Fruit fly (Drosophila melanogaster): ENCODE results near the gene CG11267.

CG11267 gene

dm6 chr3L:13017803-13018324 lies 2.0 kb downstream of the CG11267 start, which contains the start of the genes mRpL20 and Icmt:
TSS of gene mRpL20 (minus strand) at chr3L:13017867.
TSS of gene Icmt (plus strand) at chr3L:13018266.
- TF ChIP-seq Hnf4 (GFP tag; optimal IDR thresholded peaks at IDR 0.05) (peak; percentile 93), sv (GFP tag; optimal IDR thresholded peaks at IDR 0.05) (peak; percentile 76), usp (GFP tag; optimal IDR thresholded peaks at IDR 0.05) (no peak), dsf (GFP tag; optimal IDR thresholded peaks at IDR 0.05; ENCODE audit: borderline replicate concordance) (peak; percentile 83), Vsx2 (GFP tag; optimal IDR thresholded peaks at IDR 0.05; ENCODE audit: partially characterized antibody) (no peak), Dif (GFP tag; optimal IDR thresholded peaks at IDR 0.05; ENCODE audit: partially characterized antibody) (no peak), pan (optimal IDR thresholded peaks at IDR 0.05) (no peak), Dfd (GFP tag; optimal IDR thresholded peaks at IDR 0.05) (peak; percentile 79), CG32264 (GFP tag; optimal IDR thresholded peaks at IDR 0.05) (peak; percentile 51), woc (GFP tag; optimal IDR thresholded peaks at IDR 0.05) (peak; percentile 72), Jra (GFP tag; optimal IDR thresholded peaks at IDR 0.05) (peak; percentile 84), foxo (GFP tag; optimal IDR thresholded peaks at IDR 0.05) (peak in 1 of 2 experiments; percentile 97), tai (GFP tag; optimal IDR thresholded peaks at IDR 0.05) (peak; percentile 89), GATAd (GFP tag; optimal IDR thresholded peaks at IDR 0.05) (peak; percentile 51), Sp1 (GFP tag; optimal IDR thresholded peaks at IDR 0.05) (peak; percentile 97), Mio (GFP tag; optimal IDR thresholded peaks at IDR 0.05) (no peak), br (GFP tag; optimal IDR thresholded peaks at IDR 0.05) (peak; percentile 71), HLH106 (tag; optimal IDR thresholded peaks at IDR 0.05) (peak; percentile 97), brk (GFP tag; optimal IDR thresholded peaks at IDR 0.05) (peak; percentile 83), dmrt93B (GFP tag; optimal IDR thresholded peaks at IDR 0.05) (peak; percentile 77), h (GFP tag; optimal IDR thresholded peaks at IDR 0.05) (peak; percentile 89), jim (GFP tag; optimal IDR thresholded peaks at IDR 0.05) (no peak), CrebA (GFP tag; optimal IDR thresholded peaks at IDR 0.05; ENCODE audit: borderline replicate concordance) (no peak), lola (GFP tag; optimal IDR thresholded peaks at IDR 0.05) (no peak), psq (GFP tag; optimal IDR thresholded peaks at IDR 0.05) (peak; percentile 93), ey (GFP tag; optimal IDR thresholded peaks at IDR 0.05) (peak; percentile 69), Hr78 (GFP tag; optimal IDR thresholded peaks at IDR 0.05) (no peak), CG9705 (GFP tag; optimal IDR thresholded peaks at IDR 0.05) (peak; percentile 75), Hr83 (GFP tag; optimal IDR thresholded peaks at IDR 0.05; ENCODE audit: poor library complexity, severe bottlenecking) (peak; percentile 55), sage (GFP tag; optimal IDR thresholded peaks at IDR 0.05) (peak; percentile 76), OdsH (GFP tag; optimal IDR thresholded peaks at IDR 0.05) (peak; percentile 93), fru (GFP tag; optimal IDR thresholded peaks at IDR 0.05) (peak; percentile 89), Myc (optimal IDR thresholded peaks at IDR 0.05) (no peak), dl (GFP tag; optimal IDR thresholded peaks at IDR 0.05; ENCODE audit: insufficient read depth in 1 of 2, partially characterized antibody in 2 of 2) (no peak), Rel (GFP tag; optimal IDR thresholded peaks at IDR 0.05) (peak; percentile 3), Rel (tag; optimal IDR thresholded peaks at IDR 0.05) (peak; percentile 85), rgr (GFP tag; optimal IDR thresholded peaks at IDR 0.05) (peak; percentile 94), Abd-B (GFP tag; optimal IDR thresholded peaks at IDR 0.05) (no peak), N (GFP tag; optimal IDR thresholded peaks at IDR 0.05) (no peak)

dm6 chr3L:13019249-13019956 lies 3.6 kb downstream of the CG11267 start:
- TF ChIP-seq Dif (GFP tag; optimal IDR thresholded peaks at IDR 0.05; ENCODE audit: partially characterized antibody) (no peak), Jra (GFP tag; optimal IDR thresholded peaks at IDR 0.05) (no peak), Rel (GFP tag; optimal IDR thresholded peaks at IDR 0.05) (no peak), Rel (tag; optimal IDR thresholded peaks at IDR 0.05) (no peak), tai (GFP tag; optimal IDR thresholded peaks at IDR 0.05) (peak; percentile 35), foxo (GFP tag; optimal IDR thresholded peaks at IDR 0.05) (no peak), Hr78 (GFP tag; optimal IDR thresholded peaks at IDR 0.05) (no peak)
